Worm (Caenorhabditis elegans) whole organism, young adult: ENCODE results near the gene F56H9.9.

Source experiments
- B0035.1 ChIP-seq: sonication (generic microtip); optimal IDR thresholded peaks from 2 replicates; lab custom pipeline; 2016; ENCODE audit warnings: missing genetic modification characterization, mild to moderate bottlenecking, missing compliant biosample characterization, missing genotype, missing genetic modification reagents
- B0261.1 ChIP-seq: sonication (generic microtip); optimal IDR thresholded peaks from 2 replicates; lab custom pipeline; 2016; ENCODE audit warnings: mild to moderate bottlenecking, missing genetic modification characterization, moderate library complexity, missing compliant biosample characterization
- C17E4.6 ChIP-seq: fragments of 200-800 bp; sonication (Bioruptor generic); IDR thresholded peaks from 2 replicates; pipeline ENCODE4 v1.3.6; 2022; ENCODE audit warnings: missing genetic modification reagents, missing genetic modification characterization, missing compliant biosample characterization
- F22D6.2 ChIP-seq: sonication (generic microtip); optimal IDR thresholded peaks from 2 replicates; lab custom pipeline; 2016; ENCODE audit warnings: mild to moderate bottlenecking, missing genetic modification characterization, missing compliant biosample characterization
- F33H1.4 ChIP-seq: fragments of 200-800 bp; sonication (Bioruptor generic); IDR thresholded peaks from 2 replicates; pipeline ENCODE4 v1.3.6; 2022; ENCODE audit warnings: missing genetic modification reagents, missing genetic modification characterization, missing compliant biosample characterization
- F37B4.10 ChIP-seq: fragments of 200-800 bp; sonication (Bioruptor generic); IDR thresholded peaks from 2 replicates; pipeline ENCODE4 v1.3.6; 2022; ENCODE audit warnings: missing genetic modification characterization, missing compliant biosample characterization
- F57C9.4 ChIP-seq: sonication (generic microtip); optimal IDR thresholded peaks from 2 replicates; lab custom pipeline; 2017; ENCODE audit warnings: mild to moderate bottlenecking, missing genetic modification characterization, missing compliant biosample characterization
- K11D2.4 ChIP-seq: fragments of 200-800 bp; sonication (Bioruptor generic); IDR thresholded peaks from 2 replicates; pipeline ENCODE4 v1.3.6; 2022; ENCODE audit warnings: missing genetic modification reagents, missing genetic modification characterization, missing compliant biosample characterization
- T07F8.4 ChIP-seq: sonication (generic microtip); optimal IDR thresholded peaks from 2 replicates; lab custom pipeline; 2016; ENCODE audit warnings: mild to moderate bottlenecking, missing genetic modification characterization, moderate library complexity, missing compliant biosample characterization
- T26A5.8 ChIP-seq: sonication (generic microtip); optimal IDR thresholded peaks from 2 replicates; lab custom pipeline; 2016; ENCODE audit warnings: missing genetic modification characterization, missing compliant biosample characterization
- Y53G8AR.9 ChIP-seq: fragments of 200-800 bp; sonication (Bioruptor generic); conservative IDR thresholded peaks from 2 replicates; pipeline ENCODE4 v1.3.6; 2022; ENCODE audit warnings: missing genetic modification reagents, missing genetic modification characterization, missing compliant biosample characterization
- Y79H2A.3 ChIP-seq: fragments of 200-800 bp; sonication (Bioruptor generic); conservative IDR thresholded peaks from 2 replicates; pipeline ENCODE4 v1.3.6; 2022; ENCODE audit warnings: missing genetic modification reagents, missing genetic modification characterization, missing compliant biosample characterization
- akir-1 ChIP-seq: fragments of 200-800 bp; sonication (Bioruptor generic); optimal IDR thresholded peaks from 2 replicates; lab custom pipeline; 2018; ENCODE audit warnings: mild to moderate bottlenecking, missing genetic modification characterization, moderate library complexity, missing compliant biosample characterization
- aptf-2 ChIP-seq: fragments of 200-800 bp; sonication (Bioruptor generic); conservative IDR thresholded peaks from 2 replicates; pipeline ENCODE4 v1.3.6; 2022; ENCODE audit warnings: missing genetic modification reagents, missing genetic modification characterization, missing compliant biosample characterization
- athp-1 ChIP-seq: sonication (generic microtip); optimal IDR thresholded peaks from 2 replicates; lab custom pipeline; 2017; ENCODE audit warnings: mild to moderate bottlenecking, missing genetic modification characterization, missing compliant biosample characterization
- attf-3 ChIP-seq: fragments of 200-800 bp; sonication (Bioruptor generic); conservative IDR thresholded peaks from 2 replicates; pipeline ENCODE4 v1.3.6; 2022; ENCODE audit warnings: missing genetic modification reagents, missing genetic modification characterization, missing compliant biosample characterization
- bed-2 ChIP-seq: fragments of 200-800 bp; sonication (Bioruptor generic); IDR thresholded peaks from 2 replicates; pipeline ENCODE4 v1.3.6; 2022; ENCODE audit warnings: missing genetic modification reagents, missing genetic modification characterization, missing compliant biosample characterization
- ccch-3 ChIP-seq: fragments of 200-800 bp; sonication (Bioruptor generic); optimal IDR thresholded peaks from 2 replicates; lab custom pipeline; 2018; ENCODE audit warnings: mild to moderate bottlenecking, missing genetic modification characterization, missing compliant biosample characterization
- cebp-1 ChIP-seq, 2 experiments: fragments of 200-800 bp in 1 of 2; sonication (Bioruptor generic) in 1 of 2; sonication (generic microtip) in 1 of 2; IDR thresholded peaks in 1 of 2; optimal IDR thresholded peaks in 1 of 2; 2 replicates each; pipeline versions ENCODE4 v1.3.6 to Lab custom; 2017 to 2022; ENCODE audit warnings: missing compliant biosample characterization in 2 of 2, missing genetic modification characterization in 2 of 2, mild to moderate bottlenecking in 1 of 2, missing genetic modification reagents in 1 of 2, moderate library complexity in 1 of 2
- cebp-2 ChIP-seq: fragments of 200-800 bp; sonication (Bioruptor generic); IDR thresholded peaks from 2 replicates; pipeline ENCODE4 v1.3.6; 2022; ENCODE audit warnings: missing genetic modification characterization, missing compliant biosample characterization
- ceh-40 ChIP-seq: fragments of 200-800 bp; sonication (Bioruptor generic); IDR thresholded peaks from 2 replicates; pipeline ENCODE4 v1.3.6; 2022; ENCODE audit warnings: missing genetic modification characterization, missing compliant biosample characterization
- ceh-91 ChIP-seq: fragments of 200-800 bp; sonication (Bioruptor generic); IDR thresholded peaks from 2 replicates; pipeline ENCODE4 v1.3.6; 2022; ENCODE audit warnings: missing genetic modification reagents, missing genetic modification characterization, missing compliant biosample characterization
- die-1 ChIP-seq: sonication (generic microtip); optimal IDR thresholded peaks from 2 replicates; lab custom pipeline; 2016; ENCODE audit warnings: missing genotype, mild to moderate bottlenecking, missing genetic modification characterization, missing compliant biosample characterization
- egl-18 ChIP-seq: fragments of 200-800 bp; sonication (Bioruptor generic); IDR thresholded peaks from 2 replicates; pipeline ENCODE4 v1.3.6; 2022; ENCODE audit warnings: missing genetic modification reagents, missing genetic modification characterization, missing compliant biosample characterization
- ekl-4 ChIP-seq: fragments of 200-800 bp; sonication (Bioruptor generic); IDR thresholded peaks from 2 replicates; pipeline ENCODE4 v1.3.6; 2022; ENCODE audit warnings: missing genetic modification reagents, missing genetic modification characterization, missing compliant biosample characterization
- fkh-3 ChIP-seq: sonication (generic microtip); optimal IDR thresholded peaks from 2 replicates; lab custom pipeline; 2016; ENCODE audit warnings: mild to moderate bottlenecking, missing genetic modification characterization, missing compliant biosample characterization
- hlh-12 ChIP-seq: sonication (generic microtip); optimal IDR thresholded peaks from 2 replicates; lab custom pipeline; 2016; ENCODE audit warnings: missing genetic modification characterization, missing compliant biosample characterization
- hlh-26 ChIP-seq: fragments of 200-800 bp; sonication (Bioruptor generic); conservative IDR thresholded peaks from 2 replicates; pipeline ENCODE4 v1.3.6; 2022; ENCODE audit warnings: missing genetic modification reagents, missing genetic modification characterization, missing compliant biosample characterization
- hmg-1.2 ChIP-seq: fragments of 200-800 bp; sonication (Bioruptor generic); IDR thresholded peaks from 2 replicates; pipeline ENCODE4 v1.3.6; 2022; ENCODE audit warnings: missing genetic modification reagents, missing genetic modification characterization, missing compliant biosample characterization
- hmg-20 ChIP-seq: fragments of 200-800 bp; sonication (Bioruptor generic); IDR thresholded peaks from 2 replicates; pipeline ENCODE4 v1.3.6; 2022; ENCODE audit warnings: missing genetic modification reagents, missing genetic modification characterization, missing compliant biosample characterization
- lin-26 ChIP-seq: fragments of 200-800 bp; sonication (Bioruptor generic); IDR thresholded peaks from 2 replicates; pipeline ENCODE4 v1.3.6; 2022; ENCODE audit warnings: missing genetic modification reagents, missing genetic modification characterization, missing compliant biosample characterization
- lin-40 ChIP-seq: sonication (generic microtip); optimal IDR thresholded peaks from 2 replicates; lab custom pipeline; 2016; ENCODE audit warnings: missing genetic modification characterization, mild to moderate bottlenecking, missing compliant biosample characterization, missing genotype, missing genetic modification reagents
- lir-1 ChIP-seq: fragments of 200-800 bp; sonication (Bioruptor generic); conservative IDR thresholded peaks from 2 replicates; pipeline ENCODE4 v1.3.6; 2022; ENCODE audit warnings: missing genetic modification reagents, missing genetic modification characterization, missing compliant biosample characterization
- lsl-1 ChIP-seq: fragments of 200-800 bp; sonication (Bioruptor generic); optimal IDR thresholded peaks from 2 replicates; lab custom pipeline; 2018; ENCODE audit warnings: mild to moderate bottlenecking, missing genetic modification characterization, moderate library complexity, missing compliant biosample characterization
- madf-6 ChIP-seq: fragments of 200-800 bp; sonication (Bioruptor generic); IDR thresholded peaks from 2 replicates; pipeline ENCODE4 v1.3.6; 2022; ENCODE audit warnings: missing genetic modification reagents, missing genetic modification characterization, missing compliant biosample characterization
- pbrm-1 ChIP-seq: fragments of 200-800 bp; sonication (Bioruptor generic); IDR thresholded peaks from 2 replicates; pipeline ENCODE4 v1.3.6; 2022; ENCODE audit warnings: missing genetic modification reagents, missing genetic modification characterization, missing compliant biosample characterization
- pha-4 ChIP-seq: fragments of 150-350 bp; sonication (generic microtip); optimal IDR thresholded peaks from 2 replicates; lab custom pipeline; 2014; ENCODE audit warnings: missing biosample characterization, missing genetic modification reagents, missing genetic modification characterization
- rec-8 ChIP-seq, 2 experiments: sonication (generic microtip); optimal IDR thresholded peaks; 2 replicates each; lab custom pipeline; 2016; ENCODE audit warnings: mild to moderate bottlenecking in 2 of 2, missing genetic modification characterization in 2 of 2, missing genetic modification reagents in 2 of 2, missing genotype in 2 of 2, missing biosample characterization in 1 of 2, missing compliant biosample characterization in 1 of 2, moderate library complexity in 1 of 2
- repo-1 ChIP-seq: sonication (generic microtip); optimal IDR thresholded peaks from 2 replicates; lab custom pipeline; 2017; ENCODE audit warnings: mild to moderate bottlenecking, missing genetic modification characterization, missing compliant biosample characterization
- sptf-2 ChIP-seq: fragments of 200-800 bp; sonication (Bioruptor generic); optimal IDR thresholded peaks from 2 replicates; lab custom pipeline; 2018; ENCODE audit warnings: mild to moderate bottlenecking, missing genetic modification characterization, missing compliant biosample characterization
- unc-130 ChIP-seq: sonication (generic microtip); optimal IDR thresholded peaks from 2 replicates; lab custom pipeline; 2016; ENCODE audit warnings: missing genetic modification reagents, missing genetic modification characterization, missing compliant biosample characterization
- xnd-1 ChIP-seq: sonication (generic microtip); optimal IDR thresholded peaks from 2 replicates; lab custom pipeline; 2016; ENCODE audit warnings: missing genotype, missing genetic modification reagents, missing genetic modification characterization, missing compliant biosample characterization
- ztf-22 ChIP-seq: fragments of 200-800 bp; sonication (Bioruptor generic); optimal IDR thresholded peaks from 2 replicates; lab custom pipeline; 2018; ENCODE audit warnings: mild to moderate bottlenecking, missing genetic modification characterization, moderate library complexity, missing compliant biosample characterization
- ztf-26 ChIP-seq: sonication (generic microtip); optimal IDR thresholded peaks from 2 replicates; lab custom pipeline; 2017; ENCODE audit warnings: missing genetic modification characterization, missing compliant biosample characterization
- ztf-3 ChIP-seq: fragments of 200-800 bp; sonication (Bioruptor generic); optimal IDR thresholded peaks from 2 replicates; lab custom pipeline; 2018; ENCODE audit warnings: mild to moderate bottlenecking, missing genetic modification characterization, missing compliant biosample characterization

The F56H9.9 gene

ce11 chrV:12596795-12597194, 27.5 kb downstream of the F56H9.9 start (continued):
- TF ChIP-seq pbrm-1, result peak; percentile 43; the same call in 1 of the 2 replicates
- TF ChIP-seq ztf-26 (tag; lab: Kevin White, UChicago), result peak; percentile 45
- TF ChIP-seq cebp-1 (GFP tag; IDR thresholded peaks at IDR 0.05; lab: Robert Waterston, UW), result no peak
- TF ChIP-seq cebp-1 (tag; optimal IDR thresholded peaks at IDR 0.05; lab: Kevin White, UChicago), result peak; percentile 58
- TF ChIP-seq lin-40 (tag; lab: Kevin White, UChicago), result peak; percentile 45
- TF ChIP-seq akir-1 (GFP tag; lab: Kevin White, UChicago), result no peak
- peak; percentile 56 for TF ChIP-seq T07F8.4 (tag; lab: Kevin White, UChicago)
- TF ChIP-seq C17E4.6, result no peak
- 0 out of 2 replicates have a peak, but pooled peaks have one; percentile 15 for TF ChIP-seq Y79H2A.3 (GFP tag; lab: Robert Waterston, UW)
- TF ChIP-seq B0035.1, result peak; percentile 68
- no peak for TF ChIP-seq F37B4.10
- no peak for TF ChIP-seq egl-18 (GFP tag; lab: Robert Waterston, UW)
- no peak for TF ChIP-seq F22D6.2 (tag; lab: Kevin White, UChicago)
- no peak for TF ChIP-seq ceh-40
- TF ChIP-seq rec-8 (tag; optimal IDR thresholded peaks at IDR 0.05; lab: Kevin White, UChicago), result peak in 1 of 2 experiments; percentile 63
- TF ChIP-seq unc-130 (GFP tag; lab: Kevin White, UChicago), result peak; percentile 2
- no peak for TF ChIP-seq Y53G8AR.9 (GFP tag; lab: Robert Waterston, UW)
- TF ChIP-seq athp-1, result peak; percentile 70
- no peak for TF ChIP-seq ceh-91 (GFP tag; lab: Robert Waterston, UW)
- peak; percentile 40; the same call in 1 of the 2 replicates for TF ChIP-seq hmg-1.2 (GFP tag; lab: Robert Waterston, UW)
- no peak for TF ChIP-seq K11D2.4
- no peak for TF ChIP-seq T26A5.8 (tag; lab: Kevin White, UChicago)
- no peak for TF ChIP-seq ztf-22 (GFP tag; lab: Kevin White, UChicago)
- no peak for TF ChIP-seq lir-1
- peak; percentile 86 for TF ChIP-seq lin-26 (GFP tag; lab: Robert Waterston, UW)
- peak; percentile 52; the same call in 1 of the 2 replicates for TF ChIP-seq attf-3 (GFP tag; lab: Robert Waterston, UW)
- no peak for TF ChIP-seq F33H1.4 (GFP tag; lab: Robert Waterston, UW)
- TF ChIP-seq lsl-1 (GFP tag; lab: Kevin White, UChicago), result peak; percentile 27
- TF ChIP-seq madf-6 (GFP tag; lab: Robert Waterston, UW), result peak; percentile 61; the same call in 1 of the 2 replicates
- TF ChIP-seq hmg-20 (GFP tag; lab: Robert Waterston, UW), result no peak
- TF ChIP-seq hlh-26 (GFP tag; lab: Robert Waterston, UW), result no peak
- peak; percentile 73 for TF ChIP-seq repo-1 (tag; lab: Kevin White, UChicago)
- no peak for TF ChIP-seq aptf-2 (GFP tag; lab: Robert Waterston, UW)
- no peak for TF ChIP-seq pha-4 (tag; lab: Kevin White, UChicago)
- TF ChIP-seq xnd-1 (tag; lab: Kevin White, UChicago), result no peak
- peak; percentile 92 for TF ChIP-seq cebp-2 (GFP tag; lab: Robert Waterston, UW)
- 0 out of 2 replicates have a peak, but pooled peaks have one; percentile 43 for TF ChIP-seq ekl-4
- no peak for TF ChIP-seq ztf-3
- TF ChIP-seq ccch-3 (GFP tag; lab: Kevin White, UChicago), result no peak
- TF ChIP-seq fkh-3, result no peak
- peak; percentile 74 for TF ChIP-seq B0261.1 (tag; lab: Kevin White, UChicago)
- TF ChIP-seq die-1, result peak; percentile 79
- TF ChIP-seq F57C9.4 (tag; lab: Kevin White, UChicago), result no peak
- TF ChIP-seq bed-2 (GFP tag; lab: Robert Waterston, UW), result no peak
- TF ChIP-seq hlh-12 (tag; lab: Kevin White, UChicago), result peak; percentile 52
- no peak for TF ChIP-seq sptf-2 (GFP tag; lab: Kevin White, UChicago)
